Worm (Caenorhabditis elegans) whole organism, L2 larva: ENCODE measurements around the gene col-36.
A peak's percentile ranks its signal among the peaks of the same experiment; 100 is the strongest.

Experiments
- C34F6.9 ChIP-seq: fragments of 150-350 bp; optimal IDR thresholded peaks from 2 replicates; lab custom pipeline; 2014; ENCODE audit warnings: missing biosample characterization, missing genetic modification characterization
- R02D3.7 ChIP-seq: fragments of 150-350 bp; optimal IDR thresholded peaks from 2 replicates; lab custom pipeline; 2014; ENCODE audit warnings: missing biosample characterization, missing genetic modification characterization
- ZK546.5 ChIP-seq: sonication (generic microtip); optimal IDR thresholded peaks from 2 replicates; lab custom pipeline; 2017; ENCODE audit warnings: missing biosample characterization, missing genetic modification characterization
- alr-1 ChIP-seq: fragments of 150-350 bp; optimal IDR thresholded peaks from 2 replicates; lab custom pipeline; 2014; ENCODE audit warnings: missing biosample characterization, missing genetic modification characterization
- aly-2 ChIP-seq: fragments of 150-350 bp; optimal IDR thresholded peaks from 2 replicates; lab custom pipeline; 2014; ENCODE audit warnings: missing biosample characterization, missing genetic modification characterization
- ama-1 ChIP-seq: fragments of 150-350 bp; optimal IDR thresholded peaks from 2 replicates; lab custom pipeline; 2018; ENCODE audit warnings: inconsistent platforms
- blmp-1 ChIP-seq: sonication (generic microtip); optimal IDR thresholded peaks from 2 replicates; lab custom pipeline; 2017; ENCODE audit warnings: missing genetic modification characterization, mild to moderate bottlenecking, missing compliant biosample characterization, antibody characterized with exemption, moderate library complexity; ENCODE audit not compliant: insufficient read depth
- ceh-16 ChIP-seq: fragments of 150-350 bp; optimal IDR thresholded peaks from 2 replicates; lab custom pipeline; 2014; ENCODE audit warnings: missing biosample characterization, missing genetic modification characterization
- ceh-82 ChIP-seq: fragments of 150-350 bp; optimal IDR thresholded peaks from 2 replicates; lab custom pipeline; 2014; ENCODE audit warnings: missing biosample characterization, missing genetic modification characterization
- crh-2 ChIP-seq: sonication (generic microtip); optimal IDR thresholded peaks from 2 replicates; lab custom pipeline; 2017; ENCODE audit warnings: missing biosample characterization, missing genetic modification characterization
- dmd-4 ChIP-seq: sonication (generic microtip); optimal IDR thresholded peaks from 2 replicates; lab custom pipeline; 2017; ENCODE audit warnings: missing biosample characterization, missing genetic modification characterization
- elt-1 ChIP-seq: fragments of 150-350 bp; optimal IDR thresholded peaks from 2 replicates; lab custom pipeline; 2014; ENCODE audit warnings: missing biosample characterization, missing genetic modification characterization
- elt-3 ChIP-seq: sonication (generic microtip); optimal IDR thresholded peaks from 2 replicates; lab custom pipeline; 2017; ENCODE audit warnings: missing biosample characterization, missing genetic modification characterization
- fos-1 ChIP-seq: fragments of 150-350 bp; optimal IDR thresholded peaks from 2 replicates; lab custom pipeline; 2014; ENCODE audit warnings: missing biosample characterization, missing genetic modification characterization
- gmeb-1 ChIP-seq: fragments of 150-350 bp; optimal IDR thresholded peaks from 2 replicates; lab custom pipeline; 2014; ENCODE audit warnings: missing biosample characterization, missing genetic modification characterization
- lin-13 ChIP-seq: fragments of 150-350 bp; optimal IDR thresholded peaks from 2 replicates; lab custom pipeline; 2014; ENCODE audit warnings: missing biosample characterization, missing genetic modification reagents, missing genetic modification characterization
- lin-39 ChIP-seq: fragments of 150-350 bp; optimal IDR thresholded peaks from 2 replicates; lab custom pipeline; 2014; ENCODE audit warnings: missing biosample characterization, missing genetic modification reagents, missing genetic modification characterization
- lsy-2 ChIP-seq, 2 experiments: fragments of 150-350 bp in 1 of 2; sonication (generic microtip) in 1 of 2; optimal IDR thresholded peaks; 2 replicates each; lab custom pipeline; 2014 to 2017; ENCODE audit warnings: missing biosample characterization in 2 of 2, missing genetic modification characterization in 2 of 2
- mab-5 ChIP-seq: fragments of 150-350 bp; optimal IDR thresholded peaks from 2 replicates; lab custom pipeline; 2014; ENCODE audit warnings: missing biosample characterization, missing genetic modification characterization
- mbf-1 ChIP-seq: sonication (generic microtip); optimal IDR thresholded peaks from 2 replicates; lab custom pipeline; 2017; ENCODE audit warnings: missing biosample characterization, missing genetic modification characterization
- mdl-1 ChIP-seq, 2 experiments: fragments of 150-350 bp in 1 of 2; sonication (generic microtip) in 1 of 2; optimal IDR thresholded peaks; 2 replicates each; lab custom pipeline; 2017; ENCODE audit warnings: missing biosample characterization in 2 of 2, missing genetic modification characterization in 2 of 2
- nhr-11 ChIP-seq: fragments of 150-350 bp; optimal IDR thresholded peaks from 2 replicates; lab custom pipeline; 2014; ENCODE audit warnings: missing biosample characterization, missing genetic modification characterization
- nhr-129 ChIP-seq: fragments of 150-350 bp; optimal IDR thresholded peaks from 2 replicates; lab custom pipeline; 2014; ENCODE audit warnings: missing biosample characterization, missing genetic modification characterization
- nhr-21 ChIP-seq: fragments of 150-350 bp; optimal IDR thresholded peaks from 2 replicates; lab custom pipeline; 2014; ENCODE audit warnings: missing biosample characterization, missing genetic modification characterization
- nhr-23 ChIP-seq: fragments of 150-350 bp; optimal IDR thresholded peaks from 2 replicates; lab custom pipeline; 2014; ENCODE audit warnings: missing biosample characterization, missing genetic modification reagents, missing genetic modification characterization
- nhr-237 ChIP-seq: fragments of 150-350 bp; optimal IDR thresholded peaks from 2 replicates; lab custom pipeline; 2014; ENCODE audit warnings: missing biosample characterization, missing genetic modification characterization
- nhr-6 ChIP-seq: fragments of 150-350 bp; optimal IDR thresholded peaks from 2 replicates; lab custom pipeline; 2014; ENCODE audit warnings: missing biosample characterization, missing genetic modification characterization
- nhr-77 ChIP-seq: fragments of 150-350 bp; optimal IDR thresholded peaks from 2 replicates; lab custom pipeline; 2014; ENCODE audit warnings: missing biosample characterization, missing genetic modification characterization
- peb-1 ChIP-seq: fragments of 150-350 bp; optimal IDR thresholded peaks from 2 replicates; lab custom pipeline; 2014; ENCODE audit warnings: missing biosample characterization, missing genetic modification characterization
- sem-4 ChIP-seq: fragments of 150-350 bp; optimal IDR thresholded peaks from 2 replicates; lab custom pipeline; 2014; ENCODE audit warnings: missing biosample characterization, missing genetic modification reagents, missing genetic modification characterization
- skn-1 ChIP-seq: sonication (generic microtip); optimal IDR thresholded peaks from 2 replicates; lab custom pipeline; 2017; ENCODE audit warnings: missing biosample characterization, missing genetic modification characterization
- sma-3 ChIP-seq: sonication (generic microtip); optimal IDR thresholded peaks from 2 replicates; lab custom pipeline; 2016; ENCODE audit warnings: missing genetic modification reagents, missing genetic modification characterization, missing compliant biosample characterization
- snpc-4 ChIP-seq: fragments of 150-350 bp; optimal IDR thresholded peaks from 2 replicates; lab custom pipeline; 2014; ENCODE audit warnings: missing biosample characterization, missing genetic modification characterization
- unc-39 ChIP-seq: fragments of 150-350 bp; optimal IDR thresholded peaks from 2 replicates; lab custom pipeline; 2014; ENCODE audit warnings: missing biosample characterization, missing genetic modification characterization
- unc-62 ChIP-seq: fragments of 150-350 bp; optimal IDR thresholded peaks from 2 replicates; lab custom pipeline; 2014; ENCODE audit warnings: missing biosample characterization, missing genetic modification reagents, missing genetic modification characterization
- zag-1 ChIP-seq: fragments of 150-350 bp; optimal IDR thresholded peaks from 2 replicates; lab custom pipeline; 2014; ENCODE audit warnings: missing biosample characterization, missing genetic modification characterization
- ztf-1 ChIP-seq: fragments of 200-800 bp; sonication (Bioruptor generic); conservative IDR thresholded peaks from 2 replicates; pipeline ENCODE4 v1.3.6; 2022; ENCODE audit warnings: missing genetic modification characterization, missing compliant biosample characterization
- ztf-11 ChIP-seq: sonication (generic microtip); optimal IDR thresholded peaks from 2 replicates; lab custom pipeline; 2017; ENCODE audit warnings: missing biosample characterization, missing genetic modification characterization
- ztf-4 ChIP-seq: fragments of 150-350 bp; optimal IDR thresholded peaks from 2 replicates; lab custom pipeline; 2014; ENCODE audit warnings: missing biosample characterization, missing genetic modification characterization

The col-36 gene

DNA sequence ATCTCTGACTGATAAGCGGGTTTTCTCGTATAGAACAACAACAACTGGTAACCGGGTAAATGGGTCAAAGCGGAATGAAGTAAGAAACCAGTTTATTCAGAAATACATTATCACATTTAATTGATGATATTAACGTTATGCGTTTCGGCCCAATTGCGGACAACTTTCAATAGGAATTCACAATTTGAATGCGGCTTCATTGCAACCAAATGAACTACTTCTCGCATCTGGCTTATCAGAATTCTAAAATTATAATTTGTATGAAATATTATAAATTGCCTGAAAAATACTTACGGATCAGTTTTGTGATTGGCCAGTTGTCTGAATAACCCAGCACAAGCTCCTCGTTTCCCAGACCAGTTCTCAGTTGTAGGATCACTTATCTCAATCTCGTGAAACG is at the start of gene col-36:
col-36 (minus strand) TSS at position 101 of the 400 bp plus-strand sequence.
- TF ChIP-seq zag-1 (tag; lab: Kevin White, UChicago) = no peak
- no peak for TF ChIP-seq nhr-237
- no peak for TF ChIP-seq ZK546.5 (tag; lab: Kevin White, UChicago)
- no peak for TF ChIP-seq ztf-11 (tag; lab: Kevin White, UChicago)
- TF ChIP-seq sem-4 (tag; lab: Kevin White, UChicago) = no peak
- no peak for TF ChIP-seq lin-13
- no peak for TF ChIP-seq nhr-11
- TF ChIP-seq ztf-1 (GFP tag; lab: Robert Waterston, UW) = no peak
- TF ChIP-seq C34F6.9 (tag; lab: Kevin White, UChicago) = no peak
- TF ChIP-seq unc-39 (tag; lab: Kevin White, UChicago) = no peak
- no peak for TF ChIP-seq nhr-77
- TF ChIP-seq lin-39 (tag; lab: Kevin White, UChicago) = no peak
- no peak for TF ChIP-seq mbf-1
- no peak for TF ChIP-seq nhr-6
- TF ChIP-seq nhr-129 (tag; lab: Kevin White, UChicago) = no peak
- no peak for TF ChIP-seq ceh-82 (tag; lab: Kevin White, UChicago)
- no peak for TF ChIP-seq fos-1
- no peak for TF ChIP-seq ceh-16 (tag; lab: Kevin White, UChicago)

DNA sequence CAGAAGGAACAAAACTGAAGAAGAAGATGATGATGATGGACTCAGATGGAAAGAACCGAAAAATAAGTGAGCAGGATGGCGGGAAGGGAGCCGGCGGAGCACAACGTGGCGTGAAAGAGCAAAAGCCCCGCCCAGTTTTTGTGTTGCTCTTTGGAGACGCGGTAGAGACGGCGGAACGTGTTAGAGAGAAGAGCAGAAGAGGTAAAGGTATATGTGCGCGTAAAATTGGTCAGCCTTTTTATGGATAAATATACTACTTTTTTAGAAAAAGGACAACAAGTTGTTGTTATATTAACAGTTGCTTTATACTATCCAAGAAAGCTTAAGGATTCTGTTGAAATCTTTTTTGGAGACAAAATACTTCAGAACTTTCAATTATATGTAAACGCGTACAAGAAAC is 48.4 kb upstream of the col-36 start, which contains the start of gene E04F6.10:
E04F6.10 (minus strand) TSS at position 101 of the 400 bp plus-strand sequence.
- TF ChIP-seq gmeb-1 (tag; lab: Kevin White, UChicago) (no peak), C34F6.9 (tag; lab: Kevin White, UChicago) (no peak), mab-5 (tag; lab: Kevin White, UChicago) (no peak), R02D3.7 (no peak), lsy-2 (tag; optimal IDR thresholded peaks at IDR 0.05; lab: Kevin White, UChicago) (no peak), nhr-237 (no peak), zag-1 (tag; lab: Kevin White, UChicago) (no peak), ztf-4 (tag; lab: Kevin White, UChicago) (no peak), unc-39 (tag; lab: Kevin White, UChicago) (no peak), blmp-1 (no peak), aly-2 (tag; lab: Kevin White, UChicago) (no peak), skn-1 (no peak), elt-1 (tag; lab: Kevin White, UChicago) (no peak), sem-4 (tag; lab: Kevin White, UChicago) (no peak), unc-62 (GFP tag; lab: Kevin White, UChicago) (no peak), nhr-11 (no peak), ztf-11 (tag; lab: Kevin White, UChicago) (no peak), nhr-21 (no peak), crh-2 (tag; lab: Kevin White, UChicago) (no peak), mbf-1 (no peak)

DNA sequence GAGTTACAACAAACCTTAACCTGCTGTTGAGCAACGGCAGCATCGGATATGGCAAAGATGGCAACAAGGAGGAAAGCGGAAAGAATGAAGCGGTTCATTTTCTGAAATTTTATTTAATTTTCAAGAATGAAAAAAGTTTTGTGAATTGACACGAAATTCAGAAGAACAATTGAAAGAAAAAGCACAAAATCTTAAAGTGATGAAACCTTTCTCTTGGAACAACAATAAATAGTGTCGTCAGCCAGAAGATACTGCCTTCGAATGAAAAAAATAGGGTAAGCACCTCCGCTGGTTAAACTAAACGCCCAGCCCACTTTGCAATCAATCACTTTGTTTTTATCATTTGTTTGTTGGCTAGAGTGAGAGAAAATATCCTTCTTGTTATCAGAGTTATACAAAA is 43.4 kb upstream of the col-36 start, which contains the start of gene E04F6.9:
E04F6.9 (minus strand) TSS at position 101 of the 400 bp plus-strand sequence.
- TF ChIP-seq ceh-82 (tag; lab: Kevin White, UChicago) (no peak), ama-1 (lab: Kevin White, UChicago) (no peak), lin-13 (no peak), R02D3.7 (no peak), unc-62 (GFP tag; lab: Kevin White, UChicago) (no peak), snpc-4 (no peak), nhr-6 (no peak), sma-3 (GFP tag; lab: Kevin White, UChicago) (no peak), ztf-4 (tag; lab: Kevin White, UChicago) (no peak), lin-39 (tag; lab: Kevin White, UChicago) (no peak), nhr-23 (tag; lab: Kevin White, UChicago) (no peak), zag-1 (tag; lab: Kevin White, UChicago) (no peak), alr-1 (no peak), ZK546.5 (tag; lab: Kevin White, UChicago) (no peak), nhr-21 (no peak), nhr-11 (no peak), ztf-1 (GFP tag; lab: Robert Waterston, UW) (no peak)

DNA sequence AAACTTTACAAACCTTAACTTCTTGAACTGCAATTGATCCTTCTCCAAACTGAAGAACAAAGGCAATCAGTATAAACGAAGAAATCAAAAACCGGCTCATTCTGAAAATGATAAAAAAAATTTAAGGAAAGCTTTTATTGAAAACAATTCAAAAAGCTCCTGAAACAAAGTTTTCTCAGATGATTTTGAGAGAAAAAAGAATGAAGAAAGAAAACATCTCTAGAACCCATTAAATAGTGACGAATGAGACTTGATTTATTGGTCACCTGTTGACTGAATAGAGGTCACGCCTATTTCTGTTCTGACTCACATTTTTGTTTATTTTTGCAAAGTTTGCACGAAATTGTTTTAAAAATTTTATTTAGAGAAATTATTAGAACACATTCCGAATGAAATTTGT is 42.7 kb upstream of the col-36 start, which contains the start of gene E04F6.8:
E04F6.8 (minus strand) TSS at position 101 of the 400 bp plus-strand sequence.
- peak in 1 of 2 experiments; percentile 36 for TF ChIP-seq lsy-2 (tag; optimal IDR thresholded peaks at IDR 0.05; lab: Kevin White, UChicago)
- TF ChIP-seq elt-1 (tag; lab: Kevin White, UChicago) = no peak

DNA sequence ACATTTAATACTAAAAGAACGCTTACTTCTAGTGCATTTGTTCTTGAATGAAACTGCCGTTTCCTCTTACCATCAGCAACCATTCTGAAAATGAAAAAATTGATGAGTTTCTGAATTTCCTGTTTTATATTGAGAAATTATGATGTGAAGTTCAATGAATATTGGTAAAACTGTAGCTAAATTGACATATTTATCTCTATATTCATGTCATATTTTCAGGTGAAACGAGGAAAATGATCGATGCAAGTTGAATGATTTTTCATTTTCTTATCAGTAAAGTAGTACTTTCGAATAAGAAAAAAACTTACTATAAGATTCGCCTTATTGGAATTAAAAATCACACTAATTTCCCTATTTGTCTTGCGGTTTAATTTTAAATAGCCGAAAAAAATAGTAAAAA is 41.6 kb upstream of the col-36 start, which contains the start of gene E04F6.15:
E04F6.15 (minus strand) TSS at position 101 of the 400 bp plus-strand sequence.
- TF ChIP-seq elt-3 (tag; lab: Kevin White, UChicago) (no peak), mdl-1 (tag; optimal IDR thresholded peaks at IDR 0.05; lab: Kevin White, UChicago) (no peak), nhr-237 (no peak), dmd-4 (no peak), nhr-77 (no peak), nhr-23 (tag; lab: Kevin White, UChicago) (no peak), lin-39 (tag; lab: Kevin White, UChicago) (no peak), sma-3 (GFP tag; lab: Kevin White, UChicago) (no peak), ZK546.5 (tag; lab: Kevin White, UChicago) (no peak), peb-1 (tag; lab: Kevin White, UChicago) (no peak), nhr-6 (no peak), skn-1 (no peak), blmp-1 (no peak), nhr-21 (no peak), sem-4 (tag; lab: Kevin White, UChicago) (no peak)
